Fruit fly (Drosophila melanogaster) whole organism, embryonic: ENCODE results near the gene Desat2.
"Not testable (repeated sequence)": the region's sequence is repeated elsewhere in the genome, so short reads cannot be mapped to it uniquely, and the experiment has no call there.

Source experiments
- Blimp-1 ChIP-seq: fragments of 200-800 bp; sonication (Bioruptor generic); optimal IDR thresholded peaks from 3 replicates; lab custom pipeline; 2018; ENCODE audit warnings: missing biosample characterization, missing genetic modification characterization, mild to moderate bottlenecking, moderate library complexity, missing genetic modification reagents
- CG5180 ChIP-seq: fragments of 200-800 bp; sonication (Bioruptor generic); optimal IDR thresholded peaks from 3 replicates; lab custom pipeline; 2017; ENCODE audit warnings: missing biosample characterization, missing genetic modification characterization, mild to moderate bottlenecking, moderate library complexity, missing genetic modification reagents
- CTCF ChIP-seq: fragments of 200-800 bp; sonication (Bioruptor generic); optimal IDR thresholded peaks from 2 replicates; lab custom pipeline; 2017; ENCODE audit warnings: missing biosample characterization, mild to moderate bottlenecking, missing genetic modification characterization, moderate library complexity
- Deaf1 ChIP-seq: fragments of 200-800 bp; optimal IDR thresholded peaks from 3 replicates; lab custom pipeline; 2019; ENCODE audit warnings: missing biosample characterization, mild to moderate bottlenecking, missing genetic modification characterization, moderate library complexity
- Gug ChIP-seq: fragments of 200-800 bp; sonication (Bioruptor generic); IDR thresholded peaks from 4 replicates; pipeline ENCODE4 v1.3.6; 2022; ENCODE audit warnings: missing biosample characterization, missing genetic modification characterization
- Jarid2 ChIP-seq: fragments of 200-800 bp; sonication (Bioruptor generic); optimal IDR thresholded peaks from 3 replicates; lab custom pipeline; 2017; ENCODE audit warnings: mild to moderate bottlenecking, missing biosample characterization, missing genetic modification reagents, missing genetic modification characterization
- Med ChIP-seq: fragments of 200-800 bp; sonication (Bioruptor generic); peaks from one replicate; lab custom pipeline; 2016; ENCODE audit warnings: missing biosample characterization, missing genetic modification characterization, mild to moderate bottlenecking, inconsistent platforms, moderate library complexity
- Tbp ChIP-seq: fragments of >200 bp; optimal IDR thresholded peaks from 2 replicates; lab custom pipeline; 2018; ENCODE audit warnings: missing biosample characterization, missing genetic modification characterization
- Trl ChIP-seq, 3 experiments: fragments of >200 bp in 2 of 3; fragments of 200-800 bp in 1 of 3; sonication (Bioruptor generic) in 1 of 3; optimal IDR thresholded peaks; 2 replicates in 1 of 3; 3 replicates in 2 of 3; lab custom pipeline; 2016 to 2017; ENCODE audit warnings: missing biosample characterization in 1 of 3, missing genetic modification characterization in 1 of 3
- cg ChIP-seq: fragments of 200-800 bp; sonication (Bioruptor generic); optimal IDR thresholded peaks from 3 replicates; lab custom pipeline; 2019; ENCODE audit warnings: missing biosample characterization, mild to moderate bottlenecking, missing genetic modification characterization, moderate library complexity
- nom ChIP-seq: fragments of 200-800 bp; sonication (Bioruptor generic); optimal IDR thresholded peaks from 2 replicates; lab custom pipeline; 2017; ENCODE audit warnings: missing biosample characterization, missing genetic modification characterization, mild to moderate bottlenecking, moderate library complexity, missing genetic modification reagents
- onecut ChIP-seq: fragments of 200-800 bp; sonication (Bioruptor generic); IDR thresholded peaks from 2 replicates; pipeline ENCODE4 v1.3.6; 2022; ENCODE audit warnings: missing biosample characterization, missing genetic modification characterization
- sens ChIP-seq: fragments of 200-800 bp; sonication (Bioruptor generic); peaks from one replicate; lab custom pipeline; 2016; ENCODE audit warnings: missing biosample characterization, missing genetic modification characterization
- sug ChIP-seq: fragments of 200-800 bp; optimal IDR thresholded peaks from 2 replicates; lab custom pipeline; 2019; ENCODE audit warnings: missing biosample characterization, mild to moderate bottlenecking, missing genetic modification characterization, moderate library complexity
- yki ChIP-seq: fragments of >200 bp; optimal IDR thresholded peaks from 3 replicates; lab custom pipeline; 2018

Desat2 gene

dm6 chr3R:12467675-12468074 is 31.6 kb downstream of the Desat2 start, which contains the start of gene Hsp70Ba:
Hsp70Ba (minus strand) TSS chr3R:12467776.
- TF ChIP-seq onecut (peak; percentile 66), Trl (optimal IDR thresholded peaks at IDR 0.05; lab: Kevin White, UChicago) (peak in 1 of 2 experiments; percentile 70)
- TF ChIP-seq Trl (GFP tag; optimal IDR thresholded peaks at IDR 0.05; lab: Kevin White, UChicago), result not testable (repeated sequence)

DNA sequence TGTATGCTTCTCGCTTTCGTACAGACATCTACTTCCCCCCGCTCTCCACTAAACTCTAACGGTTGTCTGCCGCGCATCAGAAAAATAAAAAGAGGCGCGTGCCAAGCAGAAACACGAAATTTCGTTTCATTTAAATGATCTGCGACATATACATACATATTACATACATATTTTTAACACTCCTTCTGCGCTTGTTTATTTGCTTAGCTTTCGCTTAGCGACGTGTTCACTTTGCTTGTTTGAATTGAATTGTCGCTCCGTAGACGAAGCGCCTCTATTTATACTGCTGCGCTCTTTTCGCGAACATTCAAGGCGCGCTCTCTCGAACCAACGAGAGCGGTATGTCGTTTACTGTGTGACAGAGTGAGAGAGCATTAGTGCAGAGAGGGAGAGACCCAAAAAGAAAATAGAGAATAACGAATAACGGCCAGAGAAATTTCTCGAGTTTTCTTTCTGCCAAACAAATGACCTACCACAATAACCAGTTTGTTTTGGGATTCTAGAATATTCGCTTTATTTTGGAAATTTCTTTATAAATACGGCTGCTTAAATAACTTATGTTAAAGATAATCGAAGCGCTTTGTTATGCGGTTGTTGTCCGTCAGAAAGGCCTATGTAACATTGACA is 41.3 kb downstream of the Desat2 start:
- TF ChIP-seq nom (peak; percentile 11), Blimp-1 (GFP tag; lab: Kevin White, UChicago) (peak; percentile 18), Gug (GFP tag; lab: Robert Waterston, UW) (peak; percentile 53; the same call in 1 of the 4 replicates), Jarid2 (GFP tag; lab: Kevin White, UChicago) (peak; percentile 88), CG5180 (GFP tag; lab: Kevin White, UChicago) (peak; percentile 91), Trl (optimal IDR thresholded peaks at IDR 0.05; lab: Kevin White, UChicago) (peak; percentile 71 to 86), onecut (peak; percentile 71), sug (tag; lab: Kevin White, UChicago) (peak; percentile 4), sens (GFP tag; lab: Kevin White, UChicago) (peak; percentile 61), Deaf1 (tag; lab: Kevin White, UChicago) (peak; percentile 36), Tbp (GFP tag; lab: Kevin White, UChicago) (peak; percentile 63), yki (lab: Kevin White, UChicago) (peak; percentile 15), cg (GFP tag; lab: Kevin White, UChicago) (peak; percentile 41), CTCF (GFP tag; lab: Kevin White, UChicago) (peak; percentile 44), Med (GFP tag; lab: Kevin White, UChicago) (peak; percentile 43)
- TF ChIP-seq Trl (GFP tag; optimal IDR thresholded peaks at IDR 0.05; lab: Kevin White, UChicago), result not testable (repeated sequence)
